Fruit fly (Drosophila melanogaster) whole organism, embryonic: ENCODE measurements around the gene tok.
A peak's percentile ranks its signal among the peaks of the same experiment; 100 is the strongest.

Experiments used
- Asciz ChIP-seq: fragments of 200-800 bp; sonication (Bioruptor generic); optimal IDR thresholded peaks from 2 replicates; lab custom pipeline; 2017; ENCODE audit warnings: missing biosample characterization, mild to moderate bottlenecking, missing genetic modification characterization, missing genetic modification reagents
- B-H2 ChIP-seq: fragments of 200-800 bp; sonication (Bioruptor generic); optimal IDR thresholded peaks from 2 replicates; lab custom pipeline; 2018; ENCODE audit warnings: missing biosample characterization, mild to moderate bottlenecking, missing genetic modification characterization
- CG10267 ChIP-seq: fragments of 200-800 bp; sonication (Bioruptor generic); optimal IDR thresholded peaks from 2 replicates; lab custom pipeline; 2018; ENCODE audit warnings: missing biosample characterization, mild to moderate bottlenecking, missing genetic modification characterization, moderate library complexity
- CG12104 ChIP-seq: fragments of 200-800 bp; sonication (Bioruptor generic); optimal IDR thresholded peaks from 3 replicates; lab custom pipeline; 2016; ENCODE audit warnings: missing biosample characterization, missing genetic modification characterization
- CG13424 ChIP-seq: fragments of 200-800 bp; sonication (Bioruptor generic); optimal IDR thresholded peaks from 2 replicates; lab custom pipeline; 2019; ENCODE audit warnings: missing biosample characterization, mild to moderate bottlenecking, missing genetic modification characterization, moderate library complexity
- CG14710 ChIP-seq: fragments of 200-800 bp; sonication (Bioruptor generic); optimal IDR thresholded peaks from 3 replicates; lab custom pipeline; 2019; ENCODE audit warnings: missing biosample characterization, mild to moderate bottlenecking, missing genetic modification characterization, moderate library complexity
- CG14860 ChIP-seq: fragments of 200-800 bp; sonication (Bioruptor generic); IDR thresholded peaks from 3 replicates; pipeline ENCODE4 v1.3.6; 2022; ENCODE audit warnings: missing biosample characterization, missing genetic modification characterization; ENCODE audit not compliant: partially characterized antibody
- CG15696 ChIP-seq: fragments of 200-800 bp; sonication (Bioruptor generic); optimal IDR thresholded peaks from 2 replicates; lab custom pipeline; 2019; ENCODE audit warnings: missing biosample characterization, mild to moderate bottlenecking, missing genetic modification characterization, moderate library complexity
- CG17186 ChIP-seq: fragments of 200-800 bp; sonication (Bioruptor generic); optimal IDR thresholded peaks from 3 replicates; lab custom pipeline; 2017; ENCODE audit warnings: missing biosample characterization, missing genetic modification reagents, missing genetic modification characterization
- CG17802 ChIP-seq: fragments of 200-800 bp; sonication (Bioruptor generic); optimal IDR thresholded peaks from 2 replicates; lab custom pipeline; 2018; ENCODE audit warnings: missing biosample characterization, mild to moderate bottlenecking, missing genetic modification characterization, moderate library complexity
- CG2116 ChIP-seq: fragments of 200-800 bp; sonication (Bioruptor generic); optimal IDR thresholded peaks from 3 replicates; lab custom pipeline; 2018; ENCODE audit warnings: missing biosample characterization, mild to moderate bottlenecking, missing genetic modification characterization
- CG2889 ChIP-seq: fragments of 200-800 bp; sonication (Bioruptor generic); IDR thresholded peaks from 3 replicates; pipeline ENCODE4 v1.3.6; 2022; ENCODE audit warnings: missing biosample characterization, missing genetic modification characterization
- CG34224 ChIP-seq: fragments of 200-800 bp; sonication (Bioruptor generic); IDR thresholded peaks from 3 replicates; pipeline ENCODE4 v1.3.6; 2022; ENCODE audit warnings: missing biosample characterization, missing genetic modification characterization; ENCODE audit not compliant: partially characterized antibody
- CG34376 ChIP-seq: fragments of 200-800 bp; sonication (Bioruptor generic); optimal IDR thresholded peaks from 2 replicates; lab custom pipeline; 2018; ENCODE audit warnings: missing biosample characterization, mild to moderate bottlenecking, missing genetic modification characterization
- CG4360 ChIP-seq: fragments of 200-800 bp; sonication (Bioruptor generic); IDR thresholded peaks from 2 replicates; pipeline ENCODE4 v1.3.6; 2022; ENCODE audit warnings: missing biosample characterization, missing genetic modification characterization
- CG4854 ChIP-seq: fragments of 200-800 bp; sonication (Bioruptor generic); optimal IDR thresholded peaks from 2 replicates; lab custom pipeline; 2016; ENCODE audit warnings: missing biosample characterization, missing genetic modification characterization, inconsistent platforms
- CG6683 ChIP-seq: fragments of 200-800 bp; sonication (Bioruptor generic); optimal IDR thresholded peaks from 2 replicates; lab custom pipeline; 2017; ENCODE audit warnings: missing biosample characterization, mild to moderate bottlenecking, missing genetic modification characterization, missing genetic modification reagents
- CG8359 ChIP-seq: fragments of 200-800 bp; sonication (Bioruptor generic); optimal IDR thresholded peaks from 2 replicates; lab custom pipeline; 2017; ENCODE audit warnings: missing biosample characterization, mild to moderate bottlenecking, missing genetic modification characterization, borderline replicate concordance
- CG9437 ChIP-seq: fragments of 200-800 bp; sonication (Bioruptor generic); optimal IDR thresholded peaks from 2 replicates; lab custom pipeline; 2018; ENCODE audit warnings: missing biosample characterization, mild to moderate bottlenecking, missing genetic modification characterization
- CG9727 ChIP-seq: fragments of 200-800 bp; sonication (Bioruptor generic); optimal IDR thresholded peaks from 3 replicates; lab custom pipeline; 2017; ENCODE audit warnings: missing biosample characterization, mild to moderate bottlenecking, missing genetic modification characterization
- Dip2 ChIP-seq: fragments of 200-800 bp; sonication (Bioruptor generic); IDR thresholded peaks from 2 replicates; pipeline ENCODE4 v1.3.6; 2022; ENCODE audit warnings: missing biosample characterization, missing genetic modification characterization
- Fer2 ChIP-seq: fragments of 200-800 bp; sonication (Bioruptor generic); optimal IDR thresholded peaks from 2 replicates; lab custom pipeline; 2018; ENCODE audit warnings: missing biosample characterization, mild to moderate bottlenecking, missing genetic modification characterization, moderate library complexity
- Mes4 ChIP-seq: fragments of 200-800 bp; sonication (Bioruptor generic); optimal IDR thresholded peaks from 2 replicates; lab custom pipeline; 2016; ENCODE audit warnings: missing biosample characterization, missing genetic modification characterization
- Myb ChIP-seq: fragments of 200-800 bp; sonication (Bioruptor generic); optimal IDR thresholded peaks from 2 replicates; lab custom pipeline; 2016; ENCODE audit warnings: missing biosample characterization, missing genetic modification characterization
- Nf-YC ChIP-seq: fragments of 200-800 bp; optimal IDR thresholded peaks from 3 replicates; lab custom pipeline; 2019; ENCODE audit warnings: missing biosample characterization, mild to moderate bottlenecking, missing genetic modification characterization, moderate library complexity
- Ravus ChIP-seq: fragments of 200-800 bp; sonication (Bioruptor generic); IDR thresholded peaks from 2 replicates; pipeline ENCODE4 v1.3.6; 2022; ENCODE audit warnings: missing biosample characterization, missing genetic modification characterization
- Side ChIP-seq: fragments of 200-800 bp; sonication (Bioruptor generic); optimal IDR thresholded peaks from 2 replicates; lab custom pipeline; 2016; ENCODE audit warnings: missing biosample characterization, missing genetic modification characterization
- TFAM ChIP-seq: fragments of 200-800 bp; sonication (Bioruptor generic); optimal IDR thresholded peaks from 2 replicates; lab custom pipeline; 2017; ENCODE audit warnings: missing biosample characterization, missing genetic modification characterization, inconsistent platforms
- al ChIP-seq: fragments of 200-800 bp; sonication (Bioruptor generic); IDR thresholded peaks from 2 replicates; pipeline ENCODE4 v1.3.6; 2022; ENCODE audit warnings: missing biosample characterization, missing genetic modification characterization
- az2 ChIP-seq: fragments of 200-800 bp; sonication (Bioruptor generic); optimal IDR thresholded peaks from 3 replicates; lab custom pipeline; 2016; ENCODE audit warnings: missing biosample characterization, missing genetic modification characterization
- bbx ChIP-seq: fragments of 200-800 bp; sonication (Bioruptor generic); IDR thresholded peaks from 2 replicates; pipeline ENCODE4 v1.3.6; 2022; ENCODE audit warnings: missing biosample characterization, missing genetic modification characterization; ENCODE audit not compliant: partially characterized antibody
- exex ChIP-seq: fragments of 200-800 bp; sonication (Bioruptor generic); optimal IDR thresholded peaks from 4 replicates; lab custom pipeline; 2018; ENCODE audit warnings: missing biosample characterization, mild to moderate bottlenecking, missing genetic modification characterization, moderate library complexity
- gcm ChIP-seq: fragments of 200-800 bp; sonication (Bioruptor generic); optimal IDR thresholded peaks from 2 replicates; lab custom pipeline; 2019; ENCODE audit warnings: missing biosample characterization, mild to moderate bottlenecking, missing genetic modification characterization, moderate library complexity
- h ChIP-seq: fragments of >200 bp; optimal IDR thresholded peaks from 2 replicates; lab custom pipeline; 2017
- insv ChIP-seq, 2 experiments: fragments of 200-800 bp; sonication (Bioruptor generic); optimal IDR thresholded peaks; 3 replicates each; lab custom pipeline; 2016 to 2018; ENCODE audit warnings: missing biosample characterization in 2 of 2, missing genetic modification characterization in 2 of 2
- nerfin-2 ChIP-seq: fragments of 200-800 bp; sonication (Bioruptor generic); IDR thresholded peaks from 2 replicates; pipeline ENCODE4 v1.3.6; 2022; ENCODE audit warnings: missing biosample characterization, missing genetic modification characterization; ENCODE audit not compliant: partially characterized antibody
- nmo ChIP-seq: fragments of 200-800 bp; sonication (Bioruptor generic); optimal IDR thresholded peaks from 2 replicates; lab custom pipeline; 2018; ENCODE audit warnings: missing biosample characterization, mild to moderate bottlenecking, missing genetic modification characterization, moderate library complexity
- psq ChIP-seq: fragments of 200-800 bp; sonication (Bioruptor generic); optimal IDR thresholded peaks from 2 replicates; lab custom pipeline; 2017; ENCODE audit warnings: missing biosample characterization, missing genetic modification characterization
- pzg ChIP-seq: fragments of 200-800 bp; sonication (Bioruptor generic); optimal IDR thresholded peaks from 3 replicates; lab custom pipeline; 2018; ENCODE audit warnings: missing biosample characterization, mild to moderate bottlenecking, missing genetic modification characterization, moderate library complexity
- schlank ChIP-seq: fragments of 200-800 bp; sonication (Bioruptor generic); optimal IDR thresholded peaks from 2 replicates; lab custom pipeline; 2018; ENCODE audit warnings: missing biosample characterization, mild to moderate bottlenecking, missing genetic modification characterization
- sisA ChIP-seq: fragments of 200-800 bp; sonication (Bioruptor generic); IDR thresholded peaks from 2 replicates; pipeline ENCODE4 v1.3.6; 2022; ENCODE audit warnings: missing biosample characterization, missing genetic modification characterization
- sna ChIP-seq: fragments of 200-800 bp; sonication (Bioruptor generic); IDR thresholded peaks from 2 replicates; pipeline ENCODE4 v1.3.6; 2022; ENCODE audit warnings: missing biosample characterization, missing genetic modification characterization; ENCODE audit not compliant: partially characterized antibody
- sob ChIP-seq: fragments of 200-800 bp; sonication (Bioruptor generic); IDR thresholded peaks from 2 replicates; pipeline ENCODE4 v1.3.6; 2022; ENCODE audit warnings: missing biosample characterization, missing genetic modification characterization
- tgo ChIP-seq: fragments of 200-800 bp; sonication (Bioruptor generic); IDR thresholded peaks from 3 replicates; pipeline ENCODE4 v1.3.6; 2022; ENCODE audit warnings: missing biosample characterization, missing genetic modification characterization
- tin ChIP-seq: fragments of 200-800 bp; sonication (Bioruptor generic); optimal IDR thresholded peaks from 3 replicates; lab custom pipeline; 2016; ENCODE audit warnings: missing biosample characterization, missing genetic modification characterization
- tio ChIP-seq: fragments of 200-800 bp; sonication (Bioruptor generic); optimal IDR thresholded peaks from 2 replicates; lab custom pipeline; 2017; ENCODE audit warnings: missing biosample characterization, missing genetic modification characterization, inconsistent platforms
- tup ChIP-seq: fragments of 200-800 bp; sonication (Bioruptor generic); optimal IDR thresholded peaks from 2 replicates; lab custom pipeline; 2016; ENCODE audit warnings: missing biosample characterization, mild to moderate bottlenecking, missing genetic modification characterization, moderate library complexity
- usp ChIP-seq: fragments of >200 bp; optimal IDR thresholded peaks from 2 replicates; lab custom pipeline; 2017; ENCODE audit warnings: missing biosample characterization, missing genetic modification characterization

Gene tok

dm6 chr3R:24768538-24769401 lies 49.3 kb downstream of the tok start, which contains the start of gene CG13631 (continued):
- TF ChIP-seq h (lab: Kevin White, UChicago) (no peak), Myb (GFP tag; lab: Kevin White, UChicago) (peak; percentile 73), CG17186 (GFP tag; lab: Kevin White, UChicago) (peak; percentile 90), B-H2 (GFP tag; lab: Kevin White, UChicago) (no peak), CG10267 (tag; lab: Kevin White, UChicago) (peak; percentile 90), insv (GFP tag; optimal IDR thresholded peaks at IDR 0.05; lab: Kevin White, UChicago) (peak in 1 of 2 experiments; percentile 27), schlank (tag; lab: Kevin White, UChicago) (peak; percentile 2), psq (GFP tag; lab: Kevin White, UChicago) (peak; percentile 62), nerfin-2 (GFP tag; lab: Robert Waterston, UW) (no peak), Mes4 (GFP tag; lab: Kevin White, UChicago) (peak; percentile 96), exex (tag; lab: Kevin White, UChicago) (peak; percentile 41), TFAM (GFP tag; lab: Kevin White, UChicago) (peak; percentile 72), nmo (GFP tag; lab: Kevin White, UChicago) (peak; percentile 99), Ravus (peak; percentile 51), tin (peak; percentile 95), CG14860 (no peak), CG34376 (GFP tag; lab: Kevin White, UChicago) (peak; percentile 4), pzg (no peak), CG15696 (tag; lab: Kevin White, UChicago) (peak; percentile 66), CG12104 (GFP tag; lab: Kevin White, UChicago) (peak; percentile 90), gcm (GFP tag; lab: Kevin White, UChicago) (peak; percentile 94), sisA (GFP tag; lab: Robert Waterston, UW) (peak; percentile 97), tgo (peak; percentile 88), CG17802 (peak; percentile 87), sna (GFP tag; lab: Robert Waterston, UW) (no peak), al (GFP tag; lab: Robert Waterston, UW) (0 out of 2 replicates have a peak, but pooled peaks have one; percentile 16), CG34224 (GFP tag; lab: Robert Waterston, UW) (no peak), bbx (GFP tag; lab: Robert Waterston, UW) (no peak), CG8359 (GFP tag; lab: Kevin White, UChicago) (peak; percentile 91), CG9437 (GFP tag; lab: Kevin White, UChicago) (peak; percentile 90), Dip2 (0 out of 2 replicates have a peak, but pooled peaks have one; percentile 17), Nf-YC (tag; lab: Kevin White, UChicago) (peak; percentile 74), CG6683 (GFP tag; lab: Kevin White, UChicago) (peak; percentile 71), usp (no peak), az2 (GFP tag; lab: Kevin White, UChicago) (peak; percentile 97), CG2889 (GFP tag; lab: Robert Waterston, UW) (peak; percentile 69; the same call in 1 of the 3 replicates), tup (GFP tag; lab: Kevin White, UChicago) (peak; percentile 77), Side (GFP tag; lab: Kevin White, UChicago) (peak; percentile 94), Asciz (GFP tag; lab: Kevin White, UChicago) (peak; percentile 96), CG14710 (peak; percentile 97), CG4854 (GFP tag; lab: Kevin White, UChicago) (peak; percentile 86), CG4360 (GFP tag; lab: Robert Waterston, UW) (peak; percentile 55), tio (GFP tag; lab: Kevin White, UChicago) (peak; percentile 94), CG2116 (GFP tag; lab: Kevin White, UChicago) (peak; percentile 68), Fer2 (tag; lab: Kevin White, UChicago) (peak; percentile 61), sob (peak; percentile 77), CG13424 (peak; percentile 97), CG9727 (GFP tag; lab: Kevin White, UChicago) (peak; percentile 82)
